Worm (Caenorhabditis elegans): ENCODE data around the gene ugt-49.

Gene ugt-49

ce11 chrV:10371177-10371576, 944 bp upstream of the ugt-49 start:
- TF ChIP-seq tbx-9 (tag; optimal IDR thresholded peaks at IDR 0.05; ENCODE audit: borderline replicate concordance) (no peak), nhr-80 (tag; optimal IDR thresholded peaks at IDR 0.05) (peak; percentile 92), fkh-3 (tag; optimal IDR thresholded peaks at IDR 0.05) (no peak), snpc-4 (GFP tag; optimal IDR thresholded peaks at IDR 0.05) (no peak), snpc-4 (tag; optimal IDR thresholded peaks at IDR 0.05) (no peak), somi-1 (GFP tag; optimal IDR thresholded peaks at IDR 0.05) (no peak), F37B4.10 (GFP tag; IDR thresholded peaks at IDR 0.05) (0 out of 2 replicates have a peak, but pooled peaks have one; percentile 33), ceh-27 (GFP tag; optimal IDR thresholded peaks at IDR 0.05) (no peak), let-607 (tag; optimal IDR thresholded peaks at IDR 0.05) (peak; percentile 93 to 94), K12H6.12 (tag; optimal IDR thresholded peaks at IDR 0.05) (no peak), F23B12.7 (tag; optimal IDR thresholded peaks at IDR 0.05; ENCODE audit: insufficient read depth) (no peak), gei-17 (GFP tag; optimal IDR thresholded peaks at IDR 0.05) (no peak), ztf-22 (GFP tag; optimal IDR thresholded peaks at IDR 0.05) (no peak), F52B5.7 (tag; optimal IDR thresholded peaks at IDR 0.05) (no peak), egrh-3 (GFP tag; IDR thresholded peaks at IDR 0.05) (no peak), repo-1 (tag; optimal IDR thresholded peaks at IDR 0.05) (no peak), ztf-28 (GFP tag; IDR thresholded peaks at IDR 0.05) (no peak), hrde-1 (tag; optimal IDR thresholded peaks at IDR 0.05; ENCODE audit: borderline replicate concordance) (no peak), chd-7 (tag; optimal IDR thresholded peaks at IDR 0.05) (peak; percentile 28), atf-7 (tag; optimal IDR thresholded peaks at IDR 0.05) (peak; percentile 4), unc-62 (GFP tag; optimal IDR thresholded peaks at IDR 0.05) (peak; percentile 82), tbp1 (GFP tag; optimal IDR thresholded peaks at IDR 0.05) (peak; percentile 30), lsl-1 (GFP tag; optimal IDR thresholded peaks at IDR 0.05) (no peak), lin-54 (GFP tag; optimal IDR thresholded peaks at IDR 0.05) (peak; percentile 28), rcor-1 (GFP tag; IDR thresholded peaks at IDR 0.05) (no peak), madf-10 (tag; optimal IDR thresholded peaks at IDR 0.05) (peak; percentile 3), ceh-79 (tag; optimal IDR thresholded peaks at IDR 0.05) (no peak), nhr-179 (tag; optimal IDR thresholded peaks at IDR 0.05) (no peak), F57A8.1 (GFP tag; optimal IDR thresholded peaks at IDR 0.05) (no peak), F55B11.4 (tag; optimal IDR thresholded peaks at IDR 0.05; ENCODE audit: borderline replicate concordance, insufficient read depth) (no peak), B0261.1 (tag; optimal IDR thresholded peaks at IDR 0.05) (no peak), mcd-1 (GFP tag; IDR thresholded peaks at IDR 0.05) (no peak), die-1 (tag; optimal IDR thresholded peaks at IDR 0.05) (no peak), ceh-100 (GFP tag; IDR thresholded peaks at IDR 0.05) (no peak), tlf-1 (GFP tag; optimal IDR thresholded peaks at IDR 0.05) (peak; percentile 28), B0035.1 (tag; optimal IDR thresholded peaks at IDR 0.05) (no peak), athp-1 (tag; optimal IDR thresholded peaks at IDR 0.05) (no peak), cebp-2 (GFP tag; IDR thresholded peaks at IDR 0.05) (no peak), lin-40 (tag; optimal IDR thresholded peaks at IDR 0.05) (peak; percentile 35), hmg-1.2 (GFP tag; IDR thresholded peaks at IDR 0.05) (peak; percentile 67), ccch-3 (GFP tag; optimal IDR thresholded peaks at IDR 0.05) (no peak), ztf-25 (GFP tag; IDR thresholded peaks at IDR 0.05) (no peak), B0019.2 (GFP tag; conservative IDR thresholded peaks at IDR 0.05) (no peak), ets-4 (GFP tag; optimal IDR thresholded peaks at IDR 0.05) (peak; percentile 8), let-526 (GFP tag; IDR thresholded peaks at IDR 0.05) (0 out of 2 replicates have a peak, but pooled peaks have one; percentile 32), bed-2 (GFP tag; IDR thresholded peaks at IDR 0.05) (no peak), ekl-4 (GFP tag; IDR thresholded peaks at IDR 0.05) (no peak), pbrm-1 (GFP tag; IDR thresholded peaks at IDR 0.05) (0 out of 2 replicates have a peak, but pooled peaks have one; percentile 9)

All from whole organism, young adult.